Fruit fly (Drosophila melanogaster) whole organism, embryonic: ENCODE data around the gene Pka-C3.

Experiments
- Atf6 ChIP-seq: fragments of 200-800 bp; sonication (Bioruptor generic); IDR thresholded peaks from 2 replicates; pipeline ENCODE4 v1.3.6; 2022; ENCODE audit warnings: missing biosample characterization, missing genetic modification characterization
- C15 ChIP-seq: fragments of 200-800 bp; sonication (Bioruptor generic); IDR thresholded peaks from 3 replicates; pipeline ENCODE4 v1.3.6; 2022; ENCODE audit warnings: missing biosample characterization, missing genetic modification characterization
- CG10543 ChIP-seq: fragments of 200-800 bp; sonication (Bioruptor generic); optimal IDR thresholded peaks from 3 replicates; lab custom pipeline; 2017; ENCODE audit warnings: missing biosample characterization, mild to moderate bottlenecking, missing genetic modification characterization, moderate library complexity
- CG11085 ChIP-seq: fragments of 200-800 bp; sonication (Bioruptor generic); IDR thresholded peaks from 2 replicates; pipeline ENCODE4 v1.3.6; 2022; ENCODE audit warnings: missing biosample characterization, missing genetic modification characterization
- CG11398 ChIP-seq: fragments of 200-800 bp; sonication (Bioruptor generic); optimal IDR thresholded peaks from 2 replicates; lab custom pipeline; 2016; ENCODE audit warnings: missing biosample characterization, missing genetic modification characterization
- CG12744 ChIP-seq: fragments of 200-800 bp; sonication (Bioruptor generic); optimal IDR thresholded peaks from 2 replicates; lab custom pipeline; 2016; ENCODE audit warnings: missing biosample characterization, missing genetic modification characterization
- CG13424 ChIP-seq: fragments of 200-800 bp; sonication (Bioruptor generic); optimal IDR thresholded peaks from 2 replicates; lab custom pipeline; 2019; ENCODE audit warnings: missing biosample characterization, mild to moderate bottlenecking, missing genetic modification characterization, moderate library complexity
- CG1602 ChIP-seq: fragments of 200-800 bp; sonication (Bioruptor generic); optimal IDR thresholded peaks from 3 replicates; lab custom pipeline; 2016; ENCODE audit warnings: missing biosample characterization, missing genetic modification characterization
- CG16779 ChIP-seq: fragments of 200-800 bp; sonication (Bioruptor generic); IDR thresholded peaks from 2 replicates; pipeline ENCODE4 v1.3.6; 2022; ENCODE audit warnings: missing biosample characterization, missing genetic modification characterization
- CG31224 ChIP-seq: fragments of 200-800 bp; sonication (Bioruptor generic); IDR thresholded peaks from 2 replicates; pipeline ENCODE4 v1.3.6; 2022; ENCODE audit warnings: missing biosample characterization, missing genetic modification characterization
- CG32532 ChIP-seq: fragments of 200-800 bp; sonication (Bioruptor generic); IDR thresholded peaks from 2 replicates; pipeline ENCODE4 v1.3.6; 2022; ENCODE audit warnings: missing biosample characterization, missing genetic modification characterization
- CG33557 ChIP-seq: fragments of 200-800 bp; sonication (Bioruptor generic); optimal IDR thresholded peaks from 2 replicates; lab custom pipeline; 2019; ENCODE audit warnings: missing biosample characterization, mild to moderate bottlenecking, missing genetic modification characterization, moderate library complexity
- CG34376 ChIP-seq: fragments of 200-800 bp; sonication (Bioruptor generic); optimal IDR thresholded peaks from 2 replicates; lab custom pipeline; 2018; ENCODE audit warnings: missing biosample characterization, mild to moderate bottlenecking, missing genetic modification characterization
- CG43689 ChIP-seq: fragments of 200-800 bp; sonication (Bioruptor generic); IDR thresholded peaks from 2 replicates; pipeline ENCODE4 v1.3.6; 2022; ENCODE audit warnings: missing biosample characterization, missing genetic modification characterization
- CG4424 ChIP-seq: fragments of 200-800 bp; sonication (Bioruptor generic); optimal IDR thresholded peaks from 3 replicates; lab custom pipeline; 2016; ENCODE audit warnings: missing biosample characterization, missing genetic modification characterization
- CG6654 ChIP-seq: fragments of 200-800 bp; sonication (Bioruptor generic); optimal IDR thresholded peaks from 2 replicates; lab custom pipeline; 2017; ENCODE audit warnings: missing biosample characterization, mild to moderate bottlenecking, missing genetic modification characterization
- CG6813 ChIP-seq: fragments of 200-800 bp; sonication (Bioruptor generic); optimal IDR thresholded peaks from 2 replicates; lab custom pipeline; 2017; ENCODE audit warnings: missing biosample characterization, missing genetic modification characterization, mild to moderate bottlenecking, moderate library complexity, missing genetic modification reagents
- CG7357 ChIP-seq: fragments of 200-800 bp; sonication (Bioruptor generic); IDR thresholded peaks from 3 replicates; pipeline ENCODE4 v1.3.6; 2022; ENCODE audit warnings: missing biosample characterization, missing genetic modification characterization
- CG8290 ChIP-seq, 3 experiments: fragments of 200-800 bp; sonication (Bioruptor generic); optimal IDR thresholded peaks; 2 replicates each; lab custom pipeline; 2016 to 2019; ENCODE audit warnings: missing biosample characterization in 3 of 3, missing genetic modification characterization in 3 of 3, mild to moderate bottlenecking in 2 of 3, moderate library complexity in 1 of 3
- CG8478 ChIP-seq: fragments of >200 bp; optimal IDR thresholded peaks from 2 replicates; lab custom pipeline; 2018
- CG8924 ChIP-seq: fragments of 200-800 bp; optimal IDR thresholded peaks from 3 replicates; lab custom pipeline; 2019; ENCODE audit warnings: missing biosample characterization, mild to moderate bottlenecking, missing genetic modification characterization, moderate library complexity
- Camta ChIP-seq: fragments of 200-800 bp; sonication (Bioruptor generic); optimal IDR thresholded peaks from 2 replicates; lab custom pipeline; 2016; ENCODE audit warnings: missing biosample characterization, missing genetic modification characterization
- CoRest ChIP-seq: fragments of 200-800 bp; sonication (Bioruptor generic); optimal IDR thresholded peaks from 3 replicates; lab custom pipeline; 2018; ENCODE audit warnings: missing biosample characterization, mild to moderate bottlenecking, missing genetic modification characterization, moderate library complexity
- D19A ChIP-seq: fragments of 200-800 bp; optimal IDR thresholded peaks from 3 replicates; lab custom pipeline; 2019; ENCODE audit warnings: missing biosample characterization, mild to moderate bottlenecking, missing genetic modification characterization, moderate library complexity
- Dbx ChIP-seq: fragments of 200-800 bp; sonication (Bioruptor generic); IDR thresholded peaks from 3 replicates; pipeline ENCODE4 v1.3.6; 2022; ENCODE audit warnings: missing biosample characterization, missing genetic modification characterization
- Doc3 ChIP-seq: fragments of 200-800 bp; sonication (Bioruptor generic); IDR thresholded peaks from 3 replicates; pipeline ENCODE4 v1.3.6; 2022; ENCODE audit warnings: missing biosample characterization, missing genetic modification characterization; ENCODE audit not compliant: partially characterized antibody
- Hand ChIP-seq: fragments of 200-800 bp; sonication (Bioruptor generic); optimal IDR thresholded peaks from 2 replicates; lab custom pipeline; 2017; ENCODE audit warnings: mild to moderate bottlenecking, missing biosample characterization, missing genetic modification reagents, missing genetic modification characterization
- Lim3 ChIP-seq: fragments of 200-800 bp; sonication (Bioruptor generic); IDR thresholded peaks from 2 replicates; pipeline ENCODE4 v1.3.6; 2022; ENCODE audit warnings: missing biosample characterization, missing genetic modification characterization
- MTF-1 ChIP-seq: fragments of 200-800 bp; sonication (Bioruptor generic); optimal IDR thresholded peaks from 2 replicates; lab custom pipeline; 2018; ENCODE audit warnings: missing biosample characterization, mild to moderate bottlenecking, missing genetic modification characterization, borderline replicate concordance
- Ptx1 ChIP-seq: fragments of 200-800 bp; sonication (Bioruptor generic); IDR thresholded peaks from 2 replicates; pipeline ENCODE4 v1.3.6; 2022; ENCODE audit warnings: missing biosample characterization, missing genetic modification characterization
- Sox102F ChIP-seq: fragments of 200-800 bp; sonication (Bioruptor generic); optimal IDR thresholded peaks from 2 replicates; lab custom pipeline; 2018; ENCODE audit warnings: missing biosample characterization, mild to moderate bottlenecking, missing genetic modification characterization, moderate library complexity
- Spps ChIP-seq: fragments of 200-800 bp; sonication (Bioruptor generic); optimal IDR thresholded peaks from 2 replicates; lab custom pipeline; 2018; ENCODE audit warnings: missing biosample characterization, mild to moderate bottlenecking, missing genetic modification characterization
- Sry-β ChIP-seq: fragments of 200-800 bp; sonication (Bioruptor generic); optimal IDR thresholded peaks from 2 replicates; lab custom pipeline; 2018; ENCODE audit warnings: missing biosample characterization, mild to moderate bottlenecking, missing genetic modification characterization, moderate library complexity
- Xbp1 ChIP-seq: fragments of 200-800 bp; sonication (Bioruptor generic); optimal IDR thresholded peaks from 3 replicates; lab custom pipeline; 2016; ENCODE audit warnings: missing biosample characterization, mild to moderate bottlenecking, missing genetic modification characterization
- chinmo ChIP-seq: fragments of 200-800 bp; sonication (Bioruptor generic); IDR thresholded peaks from 4 replicates; pipeline ENCODE4 v1.3.6; 2022; ENCODE audit warnings: missing biosample characterization, missing genetic modification characterization; ENCODE audit not compliant: partially characterized antibody
- dmrt11E ChIP-seq: fragments of 200-800 bp; sonication (Bioruptor generic); optimal IDR thresholded peaks from 3 replicates; lab custom pipeline; 2018; ENCODE audit warnings: missing biosample characterization, mild to moderate bottlenecking, missing genetic modification characterization, moderate library complexity
- emc ChIP-seq: fragments of 200-800 bp; sonication (Bioruptor generic); optimal IDR thresholded peaks from 2 replicates; lab custom pipeline; 2016; ENCODE audit warnings: missing biosample characterization, missing genetic modification characterization
- en ChIP-seq: fragments of 200-800 bp; sonication (Bioruptor generic); optimal IDR thresholded peaks from 2 replicates; lab custom pipeline; 2016; ENCODE audit warnings: missing biosample characterization, missing genetic modification characterization
- gfzf ChIP-seq: fragments of 200-800 bp; sonication (Bioruptor generic); optimal IDR thresholded peaks from 2 replicates; lab custom pipeline; 2016; ENCODE audit warnings: missing biosample characterization, mild to moderate bottlenecking, missing genetic modification characterization, moderate library complexity
- gt ChIP-seq: fragments of 200-800 bp; sonication (Bioruptor generic); IDR thresholded peaks from 2 replicates; pipeline ENCODE4 v1.3.6; 2022; ENCODE audit warnings: missing biosample characterization, missing genetic modification characterization
- insv ChIP-seq, 2 experiments: fragments of 200-800 bp; sonication (Bioruptor generic); optimal IDR thresholded peaks; 3 replicates each; lab custom pipeline; 2016 to 2018; ENCODE audit warnings: missing biosample characterization in 2 of 2, missing genetic modification characterization in 2 of 2
- kay ChIP-seq: fragments of 200-800 bp; sonication (Bioruptor generic); optimal IDR thresholded peaks from 2 replicates; lab custom pipeline; 2016; ENCODE audit warnings: missing biosample characterization, missing genetic modification characterization
- nom ChIP-seq: fragments of 200-800 bp; sonication (Bioruptor generic); optimal IDR thresholded peaks from 2 replicates; lab custom pipeline; 2017; ENCODE audit warnings: missing biosample characterization, missing genetic modification characterization, mild to moderate bottlenecking, moderate library complexity, missing genetic modification reagents
- pfk ChIP-seq: fragments of 200-800 bp; sonication (Bioruptor generic); optimal IDR thresholded peaks from 2 replicates; lab custom pipeline; 2018; ENCODE audit warnings: missing biosample characterization, mild to moderate bottlenecking, missing genetic modification characterization, moderate library complexity
- pita ChIP-seq: fragments of 200-800 bp; sonication (Bioruptor generic); optimal IDR thresholded peaks from 2 replicates; lab custom pipeline; 2017; ENCODE audit warnings: missing biosample characterization, mild to moderate bottlenecking, missing genetic modification characterization
- sna ChIP-seq: fragments of 200-800 bp; sonication (Bioruptor generic); IDR thresholded peaks from 2 replicates; pipeline ENCODE4 v1.3.6; 2022; ENCODE audit warnings: missing biosample characterization, missing genetic modification characterization; ENCODE audit not compliant: partially characterized antibody
- stc ChIP-seq: fragments of 200-800 bp; sonication (Bioruptor generic); IDR thresholded peaks from 2 replicates; pipeline ENCODE4 v1.3.6; 2022; ENCODE audit warnings: missing biosample characterization, missing genetic modification characterization
- tll ChIP-seq, 2 experiments: fragments of 200-800 bp in 1 of 2; fragments of >200 bp in 1 of 2; sonication (Bioruptor generic) in 1 of 2; optimal IDR thresholded peaks; 2 replicates each; lab custom pipeline; 2017 to 2019; ENCODE audit warnings: missing biosample characterization in 2 of 2, missing genetic modification characterization in 2 of 2, mild to moderate bottlenecking in 1 of 2, moderate library complexity in 1 of 2
- trem ChIP-seq: fragments of 200-800 bp; optimal IDR thresholded peaks from 3 replicates; lab custom pipeline; 2019; ENCODE audit warnings: missing biosample characterization, mild to moderate bottlenecking, missing genetic modification characterization, moderate library complexity

The Pka-C3 gene

dm6 chr3L:15940823-15941222 lies 13.8 kb downstream of the Pka-C3 start (continued):
- TF ChIP-seq gt (GFP tag; lab: Robert Waterston, UW), result peak; percentile 48; the same call in 1 of the 2 replicates
- TF ChIP-seq C15 (GFP tag; lab: Robert Waterston, UW), result no peak
- TF ChIP-seq Spps (tag; lab: Kevin White, UChicago), result no peak
- peak; percentile 40; the same call in 1 of the 2 replicates for TF ChIP-seq Atf6
- no peak for TF ChIP-seq CG6813
- TF ChIP-seq CG31224 (GFP tag; lab: Robert Waterston, UW), result no peak; the same call in 1 of the 2 replicates
- peak; percentile 68 for TF ChIP-seq stc (GFP tag; lab: Robert Waterston, UW)
- no peak for TF ChIP-seq pita (GFP tag; lab: Kevin White, UChicago)
- peak; percentile 17 for TF ChIP-seq D19A (tag; lab: Kevin White, UChicago)
- peak; percentile 24; the same call in 1 of the 2 replicates for TF ChIP-seq CG32532 (GFP tag; lab: Robert Waterston, UW)
- TF ChIP-seq Doc3 (GFP tag; lab: Robert Waterston, UW), result no peak
- TF ChIP-seq Sry-β (GFP tag; lab: Kevin White, UChicago), result no peak
- no peak for TF ChIP-seq CG34376 (GFP tag; lab: Kevin White, UChicago)
- no peak for TF ChIP-seq gfzf
- TF ChIP-seq dmrt11E (tag; lab: Kevin White, UChicago), result no peak
- TF ChIP-seq CG11085, result 0 out of 2 replicates have a peak, but pooled peaks have one; percentile 24
- TF ChIP-seq Camta (GFP tag; lab: Kevin White, UChicago), result peak; percentile 54
- peak; percentile 64 for TF ChIP-seq CG8924
- TF ChIP-seq CG8290 (GFP tag; optimal IDR thresholded peaks at IDR 0.05; lab: Kevin White, UChicago), result no peak
- TF ChIP-seq CG8290 (tag; optimal IDR thresholded peaks at IDR 0.05; lab: Kevin White, UChicago), result no peak
- TF ChIP-seq CG13424 (tag; lab: Kevin White, UChicago), result peak; percentile 80
- TF ChIP-seq CG1602 (GFP tag; lab: Kevin White, UChicago), result peak; percentile 56
- peak; percentile 57 for TF ChIP-seq CoRest
- TF ChIP-seq CG16779 (GFP tag; lab: Robert Waterston, UW), result no peak
- TF ChIP-seq Xbp1, result peak; percentile 70
- TF ChIP-seq CG7357, result no peak
- TF ChIP-seq CG8478 (lab: Kevin White, UChicago), result no peak
- no peak for TF ChIP-seq Dbx

dm6 chr3L:15924811-15925437 lies 29.7 kb downstream of the Pka-C3 start, which contains the start of gene sff:
Gene sff (minus strand): TSS chr3L:15924861.
- TF ChIP-seq Lim3, result peak; percentile 75
- peak; percentile 85 for TF ChIP-seq Ptx1 (GFP tag; lab: Robert Waterston, UW)
- TF ChIP-seq pfk, result no peak
- peak; percentile 87 for TF ChIP-seq CG10543 (GFP tag; lab: Kevin White, UChicago)
- TF ChIP-seq emc (GFP tag; lab: Kevin White, UChicago), result no peak
- no peak for TF ChIP-seq gfzf
- TF ChIP-seq C15 (GFP tag; lab: Robert Waterston, UW), result peak; percentile 65; the same call in 1 of the 3 replicates
- TF ChIP-seq kay (GFP tag; lab: Kevin White, UChicago), result peak; percentile 46
- peak in 1 of 2 experiments; percentile 75 for TF ChIP-seq tll (GFP tag; optimal IDR thresholded peaks at IDR 0.05; lab: Kevin White, UChicago)
- peak; percentile 81 for TF ChIP-seq Hand (GFP tag; lab: Kevin White, UChicago)
- peak; percentile 18 for TF ChIP-seq CG12744 (GFP tag; lab: Kevin White, UChicago)
- no peak for TF ChIP-seq sna (GFP tag; lab: Robert Waterston, UW)
- TF ChIP-seq nom (GFP tag; lab: Kevin White, UChicago), result no peak
- TF ChIP-seq CG11398 (GFP tag; lab: Kevin White, UChicago), result peak; percentile 58
- peak; percentile 77 for TF ChIP-seq CG6654 (GFP tag; lab: Kevin White, UChicago)
- TF ChIP-seq MTF-1 (GFP tag; lab: Kevin White, UChicago), result peak; percentile 87
- TF ChIP-seq CG4424, result peak; percentile 89
- no peak for TF ChIP-seq CG43689
- peak; percentile 33 for TF ChIP-seq en (GFP tag; lab: Kevin White, UChicago)
- TF ChIP-seq Sox102F (GFP tag; lab: Kevin White, UChicago), result peak; percentile 88
- TF ChIP-seq chinmo (GFP tag; lab: Robert Waterston, UW), result no peak
- TF ChIP-seq CG33557 (GFP tag; lab: Kevin White, UChicago), result peak; percentile 89
- TF ChIP-seq trem (tag; lab: Kevin White, UChicago), result peak; percentile 87
- peak in 1 of 2 experiments; percentile 66 for TF ChIP-seq insv (GFP tag; optimal IDR thresholded peaks at IDR 0.05; lab: Kevin White, UChicago)
